Fruit fly (Drosophila melanogaster) whole organism, embryonic: ENCODE data around the gene CG5382.

Source experiments
- Atf-2 ChIP-seq: fragments of 200-800 bp; sonication (Bioruptor generic); optimal IDR thresholded peaks from 2 replicates; lab custom pipeline; 2016; ENCODE audit warnings: missing biosample characterization, missing genetic modification characterization
- Atf6 ChIP-seq: fragments of 200-800 bp; sonication (Bioruptor generic); IDR thresholded peaks from 2 replicates; pipeline ENCODE4 v1.3.6; 2022; ENCODE audit warnings: missing biosample characterization, missing genetic modification characterization
- BEAF-32 ChIP-seq: fragments of 200-800 bp; sonication (Bioruptor generic); optimal IDR thresholded peaks from 3 replicates; lab custom pipeline; 2017; ENCODE audit warnings: missing biosample characterization, missing genetic modification characterization, mild to moderate bottlenecking, moderate library complexity, missing genetic modification reagents
- Bteb2 ChIP-seq: fragments of 200-800 bp; sonication (Bioruptor generic); optimal IDR thresholded peaks from 2 replicates; lab custom pipeline; 2016; ENCODE audit warnings: missing biosample characterization, missing genetic modification characterization
- CG10267 ChIP-seq: fragments of 200-800 bp; sonication (Bioruptor generic); optimal IDR thresholded peaks from 2 replicates; lab custom pipeline; 2018; ENCODE audit warnings: missing biosample characterization, mild to moderate bottlenecking, missing genetic modification characterization, moderate library complexity
- CG12391 ChIP-seq: fragments of 200-800 bp; sonication (Bioruptor generic); optimal IDR thresholded peaks from 3 replicates; lab custom pipeline; 2018; ENCODE audit warnings: missing biosample characterization, mild to moderate bottlenecking, missing genetic modification characterization, moderate library complexity
- CG13287 ChIP-seq: fragments of 200-800 bp; sonication (Bioruptor generic); IDR thresholded peaks from 2 replicates; pipeline ENCODE4 v1.3.6; 2022; ENCODE audit warnings: missing biosample characterization, missing genetic modification characterization; ENCODE audit not compliant: partially characterized antibody
- CG13894 ChIP-seq: fragments of 200-800 bp; sonication (Bioruptor generic); optimal IDR thresholded peaks from 3 replicates; lab custom pipeline; 2018; ENCODE audit warnings: missing biosample characterization, mild to moderate bottlenecking, missing genetic modification characterization, moderate library complexity
- CG1647 ChIP-seq: fragments of 200-800 bp; sonication (Bioruptor generic); optimal IDR thresholded peaks from 3 replicates; lab custom pipeline; 2016; ENCODE audit warnings: missing biosample characterization, missing genetic modification characterization
- CG16813 ChIP-seq: fragments of 200-800 bp; sonication (Bioruptor generic); IDR thresholded peaks from 3 replicates; pipeline ENCODE4 v1.3.6; 2022; ENCODE audit warnings: missing biosample characterization, missing genetic modification characterization; ENCODE audit not compliant: partially characterized antibody
- CG17186 ChIP-seq: fragments of 200-800 bp; sonication (Bioruptor generic); optimal IDR thresholded peaks from 3 replicates; lab custom pipeline; 2017; ENCODE audit warnings: missing biosample characterization, missing genetic modification reagents, missing genetic modification characterization
- CG17802 ChIP-seq: fragments of 200-800 bp; sonication (Bioruptor generic); optimal IDR thresholded peaks from 2 replicates; lab custom pipeline; 2018; ENCODE audit warnings: missing biosample characterization, mild to moderate bottlenecking, missing genetic modification characterization, moderate library complexity
- CG18619 ChIP-seq: fragments of 200-800 bp; sonication (Bioruptor generic); optimal IDR thresholded peaks from 3 replicates; lab custom pipeline; 2017; ENCODE audit warnings: missing biosample characterization, mild to moderate bottlenecking, missing genetic modification characterization
- CG2116 ChIP-seq: fragments of 200-800 bp; sonication (Bioruptor generic); optimal IDR thresholded peaks from 3 replicates; lab custom pipeline; 2018; ENCODE audit warnings: missing biosample characterization, mild to moderate bottlenecking, missing genetic modification characterization
- CG2889 ChIP-seq: fragments of 200-800 bp; sonication (Bioruptor generic); IDR thresholded peaks from 3 replicates; pipeline ENCODE4 v1.3.6; 2022; ENCODE audit warnings: missing biosample characterization, missing genetic modification characterization
- CG31365 ChIP-seq: fragments of 200-800 bp; sonication (Bioruptor generic); optimal IDR thresholded peaks from 2 replicates; lab custom pipeline; 2018; ENCODE audit warnings: missing biosample characterization, mild to moderate bottlenecking, missing genetic modification characterization
- CG34422 ChIP-seq: fragments of 200-800 bp; sonication (Bioruptor generic); IDR thresholded peaks from 3 replicates; pipeline ENCODE4 v1.3.6; 2022; ENCODE audit warnings: missing biosample characterization, missing genetic modification characterization
- CG43689 ChIP-seq: fragments of 200-800 bp; sonication (Bioruptor generic); IDR thresholded peaks from 2 replicates; pipeline ENCODE4 v1.3.6; 2022; ENCODE audit warnings: missing biosample characterization, missing genetic modification characterization
- CG7839 ChIP-seq: fragments of 200-800 bp; sonication (Bioruptor generic); optimal IDR thresholded peaks from 3 replicates; lab custom pipeline; 2018; ENCODE audit warnings: missing biosample characterization, mild to moderate bottlenecking, missing genetic modification characterization, moderate library complexity
- CG7963 ChIP-seq: fragments of 200-800 bp; sonication (Bioruptor generic); IDR thresholded peaks from 3 replicates; pipeline ENCODE4 v1.3.6; 2022; ENCODE audit warnings: missing biosample characterization, missing genetic modification characterization; ENCODE audit not compliant: partially characterized antibody
- Camta ChIP-seq: fragments of 200-800 bp; sonication (Bioruptor generic); optimal IDR thresholded peaks from 2 replicates; lab custom pipeline; 2016; ENCODE audit warnings: missing biosample characterization, missing genetic modification characterization
- D19B ChIP-seq: fragments of 200-800 bp; sonication (Bioruptor generic); optimal IDR thresholded peaks from 2 replicates; lab custom pipeline; 2017; ENCODE audit warnings: missing biosample characterization, mild to moderate bottlenecking, missing genetic modification characterization
- Doc2 ChIP-seq: fragments of 200-800 bp; sonication (Bioruptor generic); IDR thresholded peaks from 2 replicates; pipeline ENCODE4 v1.3.6; 2022; ENCODE audit warnings: missing biosample characterization, missing genetic modification characterization
- E2f2 ChIP-seq: fragments of 200-800 bp; sonication (Bioruptor generic); IDR thresholded peaks from 2 replicates; pipeline ENCODE4 v1.3.6; 2022; ENCODE audit warnings: missing biosample characterization, missing genetic modification characterization
- Eip74EF ChIP-seq, 2 experiments: fragments of 200-800 bp in 1 of 2; fragments of >200 bp in 1 of 2; sonication (Bioruptor generic) in 1 of 2; optimal IDR thresholded peaks; 2 replicates each; lab custom pipeline; 2017 to 2019; ENCODE audit warnings: missing biosample characterization in 2 of 2, missing genetic modification characterization in 2 of 2, mild to moderate bottlenecking in 1 of 2, moderate library complexity in 1 of 2
- Hand ChIP-seq: fragments of 200-800 bp; sonication (Bioruptor generic); optimal IDR thresholded peaks from 2 replicates; lab custom pipeline; 2017; ENCODE audit warnings: mild to moderate bottlenecking, missing biosample characterization, missing genetic modification reagents, missing genetic modification characterization
- Hey ChIP-seq: fragments of 200-800 bp; sonication (Bioruptor generic); optimal IDR thresholded peaks from 3 replicates; lab custom pipeline; 2018; ENCODE audit warnings: missing biosample characterization, mild to moderate bottlenecking, missing genetic modification characterization
- Hr78 ChIP-seq, 2 experiments: fragments of 200-800 bp in 1 of 2; fragments of >200 bp in 1 of 2; sonication (Bioruptor generic) in 1 of 2; optimal IDR thresholded peaks; 2 replicates each; lab custom pipeline; 2017 to 2019; ENCODE audit warnings: missing biosample characterization in 2 of 2, missing genetic modification characterization in 2 of 2, mild to moderate bottlenecking in 1 of 2, moderate library complexity in 1 of 2
- Kr ChIP-seq: fragments of 200-800 bp; sonication (Bioruptor generic); optimal IDR thresholded peaks from 2 replicates; lab custom pipeline; 2017; ENCODE audit warnings: missing biosample characterization, mild to moderate bottlenecking, missing genetic modification characterization
- MTF-1 ChIP-seq: fragments of 200-800 bp; sonication (Bioruptor generic); optimal IDR thresholded peaks from 2 replicates; lab custom pipeline; 2018; ENCODE audit warnings: missing biosample characterization, mild to moderate bottlenecking, missing genetic modification characterization, borderline replicate concordance
- Oaz ChIP-seq: fragments of 200-800 bp; sonication (Bioruptor generic); IDR thresholded peaks from 2 replicates; pipeline ENCODE4 v1.3.6; 2022; ENCODE audit warnings: missing biosample characterization, missing genetic modification characterization
- Sry-δ ChIP-seq: fragments of 200-800 bp; sonication (Bioruptor generic); optimal IDR thresholded peaks from 2 replicates; lab custom pipeline; 2016; ENCODE audit warnings: missing biosample characterization, missing genetic modification characterization
- ab ChIP-seq: fragments of 200-800 bp; sonication (Bioruptor generic); optimal IDR thresholded peaks from 2 replicates; lab custom pipeline; 2016; ENCODE audit warnings: missing biosample characterization, missing genetic modification characterization
- bowl ChIP-seq: fragments of 200-800 bp; sonication (Bioruptor generic); IDR thresholded peaks from 2 replicates; pipeline ENCODE4 v1.3.6; 2022; ENCODE audit warnings: missing biosample characterization, missing genetic modification characterization
- chinmo ChIP-seq: fragments of 200-800 bp; sonication (Bioruptor generic); IDR thresholded peaks from 4 replicates; pipeline ENCODE4 v1.3.6; 2022; ENCODE audit warnings: missing biosample characterization, missing genetic modification characterization; ENCODE audit not compliant: partially characterized antibody
- gcm ChIP-seq: fragments of 200-800 bp; sonication (Bioruptor generic); optimal IDR thresholded peaks from 2 replicates; lab custom pipeline; 2019; ENCODE audit warnings: missing biosample characterization, mild to moderate bottlenecking, missing genetic modification characterization, moderate library complexity
- gfzf ChIP-seq: fragments of 200-800 bp; sonication (Bioruptor generic); optimal IDR thresholded peaks from 2 replicates; lab custom pipeline; 2016; ENCODE audit warnings: missing biosample characterization, mild to moderate bottlenecking, missing genetic modification characterization, moderate library complexity
- grau ChIP-seq: fragments of 200-800 bp; optimal IDR thresholded peaks from 3 replicates; lab custom pipeline; 2019; ENCODE audit warnings: missing biosample characterization, mild to moderate bottlenecking, missing genetic modification characterization, moderate library complexity
- gro ChIP-seq: fragments of 200-800 bp; sonication (Bioruptor generic); optimal IDR thresholded peaks from 2 replicates; lab custom pipeline; 2016; ENCODE audit warnings: missing biosample characterization, missing genetic modification characterization
- mld ChIP-seq: fragments of 200-800 bp; sonication (Bioruptor generic); IDR thresholded peaks from 3 replicates; pipeline ENCODE4 v1.3.6; 2022; ENCODE audit warnings: missing biosample characterization, missing genetic modification characterization; ENCODE audit not compliant: partially characterized antibody
- pb ChIP-seq: fragments of 200-800 bp; sonication (Bioruptor generic); optimal IDR thresholded peaks from 3 replicates; lab custom pipeline; 2016; ENCODE audit warnings: missing biosample characterization, missing genetic modification characterization
- pfk ChIP-seq: fragments of 200-800 bp; sonication (Bioruptor generic); optimal IDR thresholded peaks from 2 replicates; lab custom pipeline; 2018; ENCODE audit warnings: missing biosample characterization, mild to moderate bottlenecking, missing genetic modification characterization, moderate library complexity
- pho ChIP-seq: fragments of 200-800 bp; sonication (Bioruptor generic); optimal IDR thresholded peaks from 2 replicates; lab custom pipeline; 2016; ENCODE audit warnings: missing biosample characterization, missing genetic modification characterization
- pzg ChIP-seq: fragments of 200-800 bp; sonication (Bioruptor generic); optimal IDR thresholded peaks from 3 replicates; lab custom pipeline; 2018; ENCODE audit warnings: missing biosample characterization, mild to moderate bottlenecking, missing genetic modification characterization, moderate library complexity
- sob ChIP-seq: fragments of 200-800 bp; sonication (Bioruptor generic); IDR thresholded peaks from 2 replicates; pipeline ENCODE4 v1.3.6; 2022; ENCODE audit warnings: missing biosample characterization, missing genetic modification characterization
- tll ChIP-seq, 2 experiments: fragments of 200-800 bp in 1 of 2; fragments of >200 bp in 1 of 2; sonication (Bioruptor generic) in 1 of 2; optimal IDR thresholded peaks; 2 replicates each; lab custom pipeline; 2017 to 2019; ENCODE audit warnings: missing biosample characterization in 2 of 2, missing genetic modification characterization in 2 of 2, mild to moderate bottlenecking in 1 of 2, moderate library complexity in 1 of 2
- tna ChIP-seq: fragments of 200-800 bp; sonication (Bioruptor generic); IDR thresholded peaks from 2 replicates; pipeline ENCODE4 v1.3.6; 2022; ENCODE audit warnings: missing biosample characterization, missing genetic modification characterization; ENCODE audit not compliant: partially characterized antibody
- z ChIP-seq: fragments of 200-800 bp; sonication (Bioruptor generic); IDR thresholded peaks from 3 replicates; pipeline ENCODE4 v1.3.6; 2022; ENCODE audit warnings: missing biosample characterization, missing genetic modification characterization
- zen ChIP-seq: fragments of 200-800 bp; sonication (Bioruptor generic); optimal IDR thresholded peaks from 3 replicates; lab custom pipeline; 2018; ENCODE audit warnings: missing biosample characterization, mild to moderate bottlenecking, missing genetic modification characterization, moderate library complexity

Gene CG5382

dm6 chr3R:22375674-22376073, 9.9 kb upstream of the CG5382 start, which contains the start of gene CG18596 (continued):
- TF ChIP-seq CG16813 (GFP tag; lab: Robert Waterston, UW) (peak; percentile 92), grau (no peak), CG7963 (GFP tag; lab: Robert Waterston, UW) (peak; percentile 61; the same call in 1 of the 3 replicates), CG13287 (GFP tag; lab: Robert Waterston, UW) (peak; percentile 98), CG1647 (no peak), z (GFP tag; lab: Robert Waterston, UW) (0 out of 3 replicates have a peak, but pooled peaks have one; percentile 5), CG17186 (GFP tag; lab: Kevin White, UChicago) (no peak), tna (peak; percentile 88), D19B (no peak), chinmo (GFP tag; lab: Robert Waterston, UW) (peak; percentile 42; the same call in 2 of the 4 replicates), tll (GFP tag; optimal IDR thresholded peaks at IDR 0.05; lab: Kevin White, UChicago) (peak in 1 of 2 experiments; percentile 82), E2f2 (GFP tag; lab: Robert Waterston, UW) (peak; percentile 86), gro (GFP tag; lab: Kevin White, UChicago) (no peak), Doc2 (no peak), CG43689 (GFP tag; lab: Robert Waterston, UW) (no peak), gcm (no peak), Hand (GFP tag; lab: Kevin White, UChicago) (no peak), pb (GFP tag; lab: Kevin White, UChicago) (no peak), CG2116 (GFP tag; lab: Kevin White, UChicago) (peak; percentile 94), Kr (GFP tag; lab: Kevin White, UChicago) (peak; percentile 38), Eip74EF (GFP tag; optimal IDR thresholded peaks at IDR 0.05; lab: Kevin White, UChicago) (no peak), Atf6 (GFP tag; lab: Robert Waterston, UW) (no peak), BEAF-32 (GFP tag; lab: Kevin White, UChicago) (peak; percentile 88), mld (peak; percentile 84; the same call in 2 of the 3 replicates), CG18619 (no peak), ab (GFP tag; lab: Kevin White, UChicago) (no peak), MTF-1 (GFP tag; lab: Kevin White, UChicago) (no peak), bowl (GFP tag; lab: Robert Waterston, UW) (no peak), Sry-δ (GFP tag; lab: Kevin White, UChicago) (peak; percentile 78), CG2889 (GFP tag; lab: Robert Waterston, UW) (no peak), Camta (GFP tag; lab: Kevin White, UChicago) (no peak), CG13894 (tag; lab: Kevin White, UChicago) (no peak), sob (GFP tag; lab: Robert Waterston, UW) (no peak), Oaz (GFP tag; lab: Robert Waterston, UW) (no peak), pfk (GFP tag; lab: Kevin White, UChicago) (no peak), pzg (GFP tag; lab: Kevin White, UChicago) (peak; percentile 60), CG7839 (no peak), Hr78 (GFP tag; optimal IDR thresholded peaks at IDR 0.05; lab: Kevin White, UChicago) (no peak), pho (GFP tag; lab: Kevin White, UChicago) (no peak), Bteb2 (GFP tag; lab: Kevin White, UChicago) (no peak), CG12391 (no peak), CG10267 (tag; lab: Kevin White, UChicago) (peak; percentile 33), CG17802 (no peak), CG31365 (tag; lab: Kevin White, UChicago) (no peak), Atf-2 (no peak), zen (tag; lab: Kevin White, UChicago) (no peak), CG34422 (GFP tag; lab: Robert Waterston, UW) (no peak), Hey (no peak), gfzf (peak; percentile 0)
